Fruit fly (Drosophila melanogaster): ENCODE measurements around the gene CG4884.

The CG4884 gene

dm6 chr3R:27922673-27923175 lies 36.3 kb downstream of the CG4884 start, which contains the start of gene RpL4 (continued):
- TF ChIP-seq sima (GFP tag; optimal IDR thresholded peaks at IDR 0.05) (peak; percentile 8), Nf-YC (tag; optimal IDR thresholded peaks at IDR 0.05) (peak; percentile 38), slbo (GFP tag; IDR thresholded peaks at IDR 0.05) (peak; percentile 75), CG12299 (tag; optimal IDR thresholded peaks at IDR 0.05) (peak; percentile 54), bcd (GFP tag; optimal IDR thresholded peaks at IDR 0.05) (peak; percentile 92), CG4360 (GFP tag; IDR thresholded peaks at IDR 0.05) (no peak; the same call in 1 of the 2 replicates), hkb (optimal IDR thresholded peaks at IDR 0.05) (no peak), hkb (GFP tag; IDR thresholded peaks at IDR 0.05) (peak; percentile 84), Stat92E (GFP tag; optimal IDR thresholded peaks at IDR 0.05) (no peak), CG2129 (GFP tag; IDR thresholded peaks at IDR 0.05; ENCODE audit: partially characterized antibody) (no peak), CG5180 (GFP tag; optimal IDR thresholded peaks at IDR 0.05) (peak; percentile 76), chinmo (GFP tag; IDR thresholded peaks at IDR 0.05; ENCODE audit: partially characterized antibody) (no peak), Mad (GFP tag; optimal IDR thresholded peaks at IDR 0.05) (peak; percentile 79), CG30403 (GFP tag; optimal IDR thresholded peaks at IDR 0.05) (peak; percentile 60), NK7.1 (GFP tag; optimal IDR thresholded peaks at IDR 0.05) (peak; percentile 57), usp (GFP tag; optimal IDR thresholded peaks at IDR 0.05) (no peak), ssp (GFP tag; IDR thresholded peaks at IDR 0.05) (no peak), CG14860 (GFP tag; IDR thresholded peaks at IDR 0.05; ENCODE audit: partially characterized antibody) (no peak), pzg (GFP tag; optimal IDR thresholded peaks at IDR 0.05) (peak; percentile 45), grau (tag; optimal IDR thresholded peaks at IDR 0.05) (peak; percentile 64), kah (GFP tag; optimal IDR thresholded peaks at IDR 0.05) (peak; percentile 75), CG4328 (GFP tag; optimal IDR thresholded peaks at IDR 0.05) (peak; percentile 88), ara (GFP tag; IDR thresholded peaks at IDR 0.05) (peak; percentile 81), btn (GFP tag; optimal IDR thresholded peaks at IDR 0.05) (peak; percentile 77), CG7745 (tag; optimal IDR thresholded peaks at IDR 0.05) (peak; percentile 31), MESR4 (GFP tag; optimal IDR thresholded peaks at IDR 0.05) (peak; percentile 99), repo (GFP tag; optimal IDR thresholded peaks at IDR 0.05) (peak; percentile 71), CG11695 (GFP tag; IDR thresholded peaks at IDR 0.05) (peak; percentile 70), CG17568 (GFP tag; optimal IDR thresholded peaks at IDR 0.05) (peak; percentile 90), ken (GFP tag; IDR thresholded peaks at IDR 0.05) (peak; percentile 83), CG42726 (GFP tag; IDR thresholded peaks at IDR 0.05; ENCODE audit: partially characterized antibody) (no peak), Deaf1 (tag; optimal IDR thresholded peaks at IDR 0.05) (peak; percentile 17), ttk (GFP tag; IDR thresholded peaks at IDR 0.05) (peak; percentile 70; the same call in 1 of the 2 replicates), CrebB (tag; optimal IDR thresholded peaks at IDR 0.05) (peak; percentile 82), dimm (GFP tag; IDR thresholded peaks at IDR 0.05) (peak; percentile 51; the same call in 1 of the 2 replicates), Lim3 (GFP tag; IDR thresholded peaks at IDR 0.05) (no peak), CG18476 (GFP tag; optimal IDR thresholded peaks at IDR 0.05) (no peak), CG14050 (GFP tag; IDR thresholded peaks at IDR 0.05) (peak; percentile 57; the same call in 2 of the 3 replicates), Blimp-1 (GFP tag; optimal IDR thresholded peaks at IDR 0.05) (peak; percentile 31), h (optimal IDR thresholded peaks at IDR 0.05) (no peak), CG8388 (GFP tag; optimal IDR thresholded peaks at IDR 0.05) (peak; percentile 71), nerfin-2 (GFP tag; IDR thresholded peaks at IDR 0.05; ENCODE audit: partially characterized antibody) (no peak), CG4730 (GFP tag; IDR thresholded peaks at IDR 0.05) (peak; percentile 57; the same call in 1 of the 2 replicates), CG4854 (GFP tag; optimal IDR thresholded peaks at IDR 0.05) (peak; percentile 78), CG12391 (tag; optimal IDR thresholded peaks at IDR 0.05) (peak; percentile 86), CG13123 (GFP tag; optimal IDR thresholded peaks at IDR 0.05) (peak; percentile 65), jigr1 (GFP tag; IDR thresholded peaks at IDR 0.05) (no peak), nom (GFP tag; optimal IDR thresholded peaks at IDR 0.05) (peak; percentile 90), ci (GFP tag; IDR thresholded peaks at IDR 0.05) (peak; percentile 97), Ptx1 (GFP tag; IDR thresholded peaks at IDR 0.05) (peak; percentile 71)
